Fruit fly (Drosophila melanogaster) S2 (cell line): ENCODE results near the gene CG15170.

Experiments used
- CG8478 ChIP-seq: fragments of >200 bp; optimal IDR thresholded peaks from 2 replicates; lab custom pipeline; 2018
- CTCF ChIP-seq, 2 experiments: fragments of >200 bp; optimal IDR thresholded peaks; 2 replicates each; lab custom pipeline; 2018

- TF ChIP-seq CTCF (optimal IDR thresholded peaks at IDR 0.05; lab: Kevin White, UChicago) (no peak), CG8478 (no peak)
Measured at dm6 chr2L:18957142-18957674, 32.8 kb downstream of the CG15170 start, which contains the start of gene Bhmt.
